Fruit fly (Drosophila melanogaster): ENCODE results near the gene CG14073.

The CG14073 gene

dm6 chr3L:18828318-18828717, 7.8 kb upstream of the CG14073 start (continued):
- TF ChIP-seq row (GFP tag; IDR thresholded peaks at IDR 0.05): no peak; the same call in 2 of the 3 replicates
- peak; percentile 68 for TF ChIP-seq unc-4 (GFP tag; IDR thresholded peaks at IDR 0.05; ENCODE audit: partially characterized antibody)
- TF ChIP-seq eve (GFP tag; optimal IDR thresholded peaks at IDR 0.05): no peak
- peak; percentile 16 for TF ChIP-seq CG1529 (GFP tag; optimal IDR thresholded peaks at IDR 0.05)
- TF ChIP-seq CG9437 (GFP tag; optimal IDR thresholded peaks at IDR 0.05): no peak
- no peak for TF ChIP-seq CG4328 (GFP tag; optimal IDR thresholded peaks at IDR 0.05)
- no peak for TF ChIP-seq sc (optimal IDR thresholded peaks at IDR 0.05)
- TF ChIP-seq sc (GFP tag; optimal IDR thresholded peaks at IDR 0.05): no peak
- TF ChIP-seq Doc3 (GFP tag; IDR thresholded peaks at IDR 0.05; ENCODE audit: partially characterized antibody): peak; percentile 58
- peak; percentile 20 for TF ChIP-seq CG15514 (GFP tag; optimal IDR thresholded peaks at IDR 0.05)
- TF ChIP-seq MBD-R2 (GFP tag; IDR thresholded peaks at IDR 0.05): peak; percentile 28; the same call in 1 of the 2 replicates
- peak; percentile 24 for TF ChIP-seq CG2712 (tag; optimal IDR thresholded peaks at IDR 0.05)
- peak; percentile 99 for TF ChIP-seq Dp (GFP tag; optimal IDR thresholded peaks at IDR 0.05)
- TF ChIP-seq CG12744 (GFP tag; optimal IDR thresholded peaks at IDR 0.05): no peak
- TF ChIP-seq rib (GFP tag; IDR thresholded peaks at IDR 0.05): no peak
- TF ChIP-seq CG13894 (tag; optimal IDR thresholded peaks at IDR 0.05): no peak
- no peak for TF ChIP-seq CG1832 (GFP tag; optimal IDR thresholded peaks at IDR 0.05)
- TF ChIP-seq bbx (GFP tag; IDR thresholded peaks at IDR 0.05; ENCODE audit: partially characterized antibody): peak; percentile 74
- no peak for TF ChIP-seq ara (GFP tag; IDR thresholded peaks at IDR 0.05)
- peak; percentile 9 for TF ChIP-seq B-H2 (GFP tag; optimal IDR thresholded peaks at IDR 0.05)
- no peak for TF ChIP-seq zfh1 (GFP tag; IDR thresholded peaks at IDR 0.05)
- peak; percentile 75; the same call in 1 of the 2 replicates for TF ChIP-seq amos (GFP tag; IDR thresholded peaks at IDR 0.05; ENCODE audit: partially characterized antibody)
- TF ChIP-seq Fer1 (GFP tag; optimal IDR thresholded peaks at IDR 0.05): peak; percentile 23
- TF ChIP-seq CG16813 (GFP tag; IDR thresholded peaks at IDR 0.05; ENCODE audit: partially characterized antibody): peak; percentile 60
- TF ChIP-seq CG17829 (tag; optimal IDR thresholded peaks at IDR 0.05): peak; percentile 1
- peak; percentile 17 for TF ChIP-seq lbe (GFP tag; optimal IDR thresholded peaks at IDR 0.05)
- TF ChIP-seq PHDP (tag; optimal IDR thresholded peaks at IDR 0.05): no peak
- peak; percentile 45 for TF ChIP-seq CG1603 (tag; optimal IDR thresholded peaks at IDR 0.05)
- TF ChIP-seq CG6791 (GFP tag; IDR thresholded peaks at IDR 0.05; ENCODE audit: partially characterized antibody): peak; percentile 86
- TF ChIP-seq Sry-δ (GFP tag; optimal IDR thresholded peaks at IDR 0.05): peak; percentile 88
- peak; percentile 24 for TF ChIP-seq nmo (GFP tag; optimal IDR thresholded peaks at IDR 0.05)
- peak; percentile 8 for TF ChIP-seq lilli (GFP tag; optimal IDR thresholded peaks at IDR 0.05)
- no peak for TF ChIP-seq Optix (GFP tag; IDR thresholded peaks at IDR 0.05)
- no peak for TF ChIP-seq CG4820 (GFP tag; optimal IDR thresholded peaks at IDR 0.05)
- peak; percentile 99 for TF ChIP-seq kah (GFP tag; optimal IDR thresholded peaks at IDR 0.05)
- peak; percentile 97 for TF ChIP-seq scrt (GFP tag; optimal IDR thresholded peaks at IDR 0.05)
- no peak for TF ChIP-seq pfk (GFP tag; optimal IDR thresholded peaks at IDR 0.05)
- no peak for TF ChIP-seq pho (GFP tag; optimal IDR thresholded peaks at IDR 0.05)
- TF ChIP-seq mld (GFP tag; IDR thresholded peaks at IDR 0.05; ENCODE audit: partially characterized antibody): 0 out of 3 replicates have a peak, but pooled peaks have one; percentile 31
- peak; percentile 7 for TF ChIP-seq CG2120 (GFP tag; optimal IDR thresholded peaks at IDR 0.05)
- no peak for TF ChIP-seq Adf1 (GFP tag; IDR thresholded peaks at IDR 0.05)
- TF ChIP-seq Drgx (GFP tag; IDR thresholded peaks at IDR 0.05): no peak
- no peak for TF ChIP-seq CG6254 (GFP tag; optimal IDR thresholded peaks at IDR 0.05)
- TF ChIP-seq CG30403 (GFP tag; optimal IDR thresholded peaks at IDR 0.05): no peak
- TF ChIP-seq HLH4C (GFP tag; IDR thresholded peaks at IDR 0.05; ENCODE audit: partially characterized antibody): peak; percentile 78
- TF ChIP-seq hb (GFP tag; IDR thresholded peaks at IDR 0.05; ENCODE audit: partially characterized antibody): peak; percentile 57; the same call in 2 of the 3 replicates
- TF ChIP-seq gem (tag; optimal IDR thresholded peaks at IDR 0.05): no peak
- peak; percentile 54 for TF ChIP-seq hbn (GFP tag; IDR thresholded peaks at IDR 0.05; ENCODE audit: partially characterized antibody)
- TF ChIP-seq CG9215 (GFP tag; IDR thresholded peaks at IDR 0.05): no peak
- TF ChIP-seq sens (GFP tag): peak; percentile 43

Measured in whole organism, embryonic.